Worm (Caenorhabditis elegans) whole organism, dauer: ENCODE results near the gene grl-9.

ENCODE experiments used
- unc-62 ChIP-seq: sonication (generic microtip); optimal IDR thresholded peaks from 2 replicates; lab custom pipeline; 2017; ENCODE audit warnings: missing biosample characterization, missing genetic modification reagents, missing genetic modification characterization

The grl-9 gene

DNA sequence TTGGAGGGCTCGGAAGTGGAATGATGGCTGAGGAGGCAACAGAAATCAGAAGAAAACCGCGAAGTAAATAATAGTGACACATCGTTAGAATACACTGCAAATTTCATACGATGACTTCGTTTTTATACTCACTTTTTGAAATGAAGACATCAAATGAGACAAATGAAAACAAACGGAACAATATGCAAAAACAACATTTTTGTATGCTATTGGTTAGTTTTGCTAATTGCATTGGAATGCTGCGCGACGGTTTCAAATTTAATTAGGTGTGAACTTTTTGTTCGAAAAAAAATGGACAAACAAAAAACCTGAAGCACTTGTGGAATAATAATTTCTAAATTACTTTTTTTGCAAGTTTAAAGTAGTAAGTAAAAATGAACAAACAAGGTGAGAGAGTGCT is 1.5 kb upstream of the grl-9 start, which contains the start of gene grl-8:
TSS of gene grl-8 (minus strand) at position 101 of the 400 bp plus-strand sequence.
- TF ChIP-seq unc-62 (GFP tag; lab: Kevin White, UChicago) = no peak

DNA sequence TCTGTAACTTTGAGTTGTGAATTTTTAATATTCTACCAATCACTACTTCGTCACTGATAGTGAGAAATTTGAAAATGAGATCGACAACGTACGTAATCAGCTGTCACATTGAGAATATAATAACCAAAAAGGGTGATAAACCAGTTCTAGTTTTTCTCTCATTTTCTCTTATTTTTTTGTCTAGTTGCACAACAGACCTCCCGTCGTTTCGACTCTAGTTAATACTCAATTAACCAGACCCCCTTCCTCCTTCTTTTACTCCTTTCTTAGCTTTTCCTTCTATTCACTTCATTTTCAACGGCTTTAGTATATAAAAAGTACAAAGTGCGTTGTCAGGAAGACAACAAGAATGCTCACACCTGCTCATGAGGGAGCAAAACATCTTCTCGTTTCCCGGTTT is 4.3 kb downstream of the grl-9 start, which contains the start of gene ZC487.1:
TSS of gene ZC487.1 (plus strand) at position 301 of the 400 bp plus-strand sequence.
- TF ChIP-seq unc-62 (GFP tag; lab: Kevin White, UChicago) = no peak

DNA sequence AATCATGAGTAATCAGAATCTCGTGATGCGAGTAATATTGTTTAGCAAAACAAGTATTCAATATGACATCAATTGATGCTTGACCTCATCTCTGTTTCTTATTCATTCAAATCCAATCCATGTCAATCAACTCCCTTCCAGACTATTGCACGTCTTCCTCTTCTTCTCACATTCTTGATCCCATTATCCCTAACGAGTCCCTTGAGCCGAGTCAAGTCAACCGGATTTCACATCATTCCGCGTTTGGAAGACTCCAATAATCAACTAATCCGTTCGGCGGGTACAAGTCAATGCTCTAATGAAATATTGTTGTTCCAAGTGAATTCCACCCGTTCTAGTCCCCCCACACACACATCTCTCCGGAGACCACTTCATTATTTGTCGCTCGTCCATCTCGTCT is 5.2 kb downstream of the grl-9 start:
- no peak for TF ChIP-seq unc-62 (GFP tag; lab: Kevin White, UChicago)

DNA sequence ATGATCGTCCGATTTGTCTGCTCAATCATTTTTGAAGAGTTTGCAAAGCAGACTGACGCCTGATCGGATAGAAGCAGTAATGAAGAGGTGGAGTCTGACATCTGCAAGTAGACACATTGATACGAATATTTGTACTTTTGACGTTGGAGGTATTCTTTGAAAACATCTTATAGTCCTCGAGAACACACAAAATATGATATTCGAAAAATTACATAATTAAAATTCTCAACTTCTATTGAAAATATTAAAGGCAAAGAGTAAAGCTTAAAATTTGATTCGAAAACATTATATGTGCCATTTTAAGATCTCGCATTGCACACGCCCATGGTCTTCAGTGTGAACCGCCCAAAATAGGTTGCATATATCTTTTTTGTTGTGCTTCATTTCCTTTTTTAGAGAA is 9.1 kb downstream of the grl-9 start, which contains the start of gene ZC487.2:
TSS of gene ZC487.2 (minus strand) at position 101 of the 400 bp plus-strand sequence.
- no peak for TF ChIP-seq unc-62 (GFP tag; lab: Kevin White, UChicago)

DNA sequence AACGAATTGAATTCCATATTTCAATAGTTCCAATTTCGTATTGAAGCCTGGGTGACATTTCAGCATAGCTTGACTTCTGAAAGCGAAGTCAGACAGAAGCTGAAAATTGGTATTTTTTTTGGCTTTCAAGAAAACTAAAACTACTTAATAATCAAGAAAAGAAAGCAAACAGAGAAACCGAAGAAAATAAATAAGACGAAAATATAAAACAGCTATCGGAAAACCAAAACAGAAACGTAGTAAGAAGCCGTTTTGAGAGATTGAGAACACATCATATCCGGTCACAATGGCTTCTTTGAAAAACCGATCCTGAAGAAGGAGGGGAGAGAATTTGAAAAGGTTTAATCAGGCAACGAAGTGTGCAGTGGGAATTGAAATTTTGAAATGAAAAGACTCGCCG is 13.3 kb downstream of the grl-9 start, which contains the start of gene srg-30:
TSS of gene srg-30 (minus strand) at position 101 of the 400 bp plus-strand sequence.
- TF ChIP-seq unc-62 (GFP tag; lab: Kevin White, UChicago) = no peak

DNA sequence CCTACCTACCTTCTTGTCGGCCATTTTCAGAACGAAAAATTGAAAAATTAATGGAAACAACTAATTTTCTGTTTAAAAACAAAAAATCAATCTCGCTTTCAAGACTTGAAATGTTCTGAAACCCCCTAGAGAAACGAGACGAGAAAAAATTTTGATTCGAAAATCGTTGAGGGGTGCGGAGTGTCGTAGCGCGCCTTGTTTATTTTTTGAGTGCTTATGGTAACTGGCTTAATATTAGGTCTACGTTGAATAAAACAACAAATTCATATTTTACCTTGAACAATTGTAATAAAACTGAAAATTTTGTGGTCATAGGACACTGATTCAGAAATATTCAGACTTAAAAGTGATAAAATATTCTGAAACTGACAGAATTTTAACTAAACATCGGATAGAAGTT is 21.0 kb downstream of the grl-9 start, which contains the start of gene sna-1:
TSS of gene sna-1 (minus strand) at position 218 of the 400 bp plus-strand sequence.
- no peak for TF ChIP-seq unc-62 (GFP tag; lab: Kevin White, UChicago)

DNA sequence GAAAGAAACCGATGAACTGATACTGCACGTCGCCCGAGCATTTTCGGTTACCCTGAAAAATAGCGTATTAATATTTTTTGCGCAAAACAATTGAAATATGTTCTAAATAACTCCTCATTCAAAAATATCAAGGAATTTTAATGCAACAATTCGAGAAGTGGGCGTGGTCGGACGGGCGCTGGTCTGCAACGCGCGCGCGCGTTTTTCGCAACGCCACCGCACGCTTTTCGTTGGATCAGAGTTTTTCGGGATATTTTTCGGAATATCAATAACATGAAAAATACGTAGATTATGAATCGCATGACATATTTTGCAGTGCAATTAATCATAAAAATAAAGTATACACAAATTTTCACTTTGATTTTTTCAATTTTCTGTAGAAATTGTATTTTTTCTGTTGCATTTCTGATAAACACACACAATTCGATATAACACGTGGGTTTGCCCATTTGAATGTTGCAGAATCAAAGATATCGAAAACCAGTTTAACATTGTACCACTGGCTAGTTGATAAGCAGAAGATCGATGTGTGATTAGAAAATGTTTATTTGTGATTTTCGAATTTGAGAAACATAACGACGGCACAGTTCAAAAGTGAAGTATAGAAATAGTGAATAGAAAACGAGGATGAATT is 22.3 kb downstream of the grl-9 start, which contains the start of gene dlst-1:
TSS of gene dlst-1 (minus strand) at position 52 of the 634 bp plus-strand sequence.
- no peak for TF ChIP-seq unc-62 (GFP tag; lab: Kevin White, UChicago)

DNA sequence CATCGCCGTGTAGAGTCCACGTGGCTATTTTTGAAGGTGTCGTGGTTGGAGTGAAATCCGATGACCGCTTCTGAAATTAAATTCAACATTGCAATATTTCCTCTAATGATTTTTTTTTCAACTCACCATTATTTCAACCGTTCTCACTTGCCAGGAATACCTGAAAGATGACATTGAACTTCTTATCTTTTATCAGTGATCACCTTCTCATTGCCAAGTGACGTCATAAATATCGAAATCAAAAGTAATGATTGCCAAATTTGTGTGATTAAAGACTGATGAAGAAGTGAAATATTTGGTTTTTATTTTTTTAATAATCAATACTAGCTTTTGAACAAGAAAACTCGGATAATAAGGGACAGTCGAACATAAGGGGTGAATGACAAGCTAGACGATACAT is 24.7 kb downstream of the grl-9 start, which contains the start of gene W02F12.4:
TSS of gene W02F12.4 (minus strand) at position 164 of the 400 bp plus-strand sequence.
- no peak for TF ChIP-seq unc-62 (GFP tag; lab: Kevin White, UChicago)

DNA sequence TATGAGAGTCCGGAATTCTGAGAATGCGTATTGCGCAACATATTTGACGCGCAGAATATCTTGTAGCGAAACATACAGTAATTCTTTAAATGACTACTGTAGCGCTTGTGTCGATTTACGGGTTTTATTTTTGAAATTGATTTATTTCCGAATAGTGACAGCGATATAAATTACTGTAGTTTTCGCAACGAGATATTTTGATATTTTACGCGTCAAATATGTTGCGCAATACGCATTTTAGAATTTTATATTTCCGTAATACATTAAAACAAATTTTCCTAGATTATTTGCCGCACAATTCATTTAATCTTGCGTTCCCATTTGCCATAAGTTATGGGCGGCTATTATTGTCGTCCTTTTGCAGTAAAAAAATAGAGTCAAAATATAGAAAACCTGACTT is 26.1 kb downstream of the grl-9 start:
- no peak for TF ChIP-seq unc-62 (GFP tag; lab: Kevin White, UChicago)

DNA sequence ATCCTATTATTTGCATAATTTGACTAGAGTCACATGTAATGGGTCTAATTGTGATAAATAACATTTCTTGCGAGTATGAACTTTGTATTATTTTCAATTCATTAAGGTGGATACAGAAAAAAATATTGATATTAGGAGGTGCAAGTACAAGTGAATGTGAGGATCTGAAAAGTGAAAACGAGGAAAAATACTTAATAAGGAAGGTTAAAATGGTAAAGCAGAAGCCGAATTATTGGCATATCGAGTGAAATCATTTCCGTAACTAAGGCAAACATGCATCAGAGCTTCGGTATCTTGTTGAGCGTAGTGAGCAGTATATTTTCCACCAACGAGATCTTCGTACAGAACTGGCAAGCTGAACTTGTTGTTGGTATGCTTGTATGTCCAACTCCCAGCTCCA is 27.0 kb downstream of the grl-9 start:
- no peak for TF ChIP-seq unc-62 (GFP tag; lab: Kevin White, UChicago)

DNA sequence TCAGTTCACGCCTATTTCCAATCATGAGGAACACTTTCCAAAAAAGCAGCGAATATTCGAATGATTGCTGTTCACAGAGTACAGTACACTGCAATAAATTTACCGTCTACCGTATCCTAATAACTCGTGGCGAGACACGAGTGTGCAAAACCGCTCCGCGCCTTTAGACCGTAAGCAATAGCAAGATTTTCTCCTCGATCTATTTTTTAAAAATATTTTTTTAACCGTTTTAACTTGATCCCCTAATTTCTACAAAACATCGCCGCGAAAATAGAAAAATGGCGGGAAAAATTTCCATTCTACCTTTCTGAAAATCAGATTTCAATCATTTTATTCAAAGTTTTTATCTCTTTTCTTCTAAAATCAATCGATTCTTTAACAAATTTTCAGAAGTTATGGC is 28.8 kb downstream of the grl-9 start, which contains the start of gene era-1:
TSS of gene era-1 (plus strand) at position 366 of the 400 bp plus-strand sequence.
- TF ChIP-seq unc-62 (GFP tag; lab: Kevin White, UChicago) = no peak

DNA sequence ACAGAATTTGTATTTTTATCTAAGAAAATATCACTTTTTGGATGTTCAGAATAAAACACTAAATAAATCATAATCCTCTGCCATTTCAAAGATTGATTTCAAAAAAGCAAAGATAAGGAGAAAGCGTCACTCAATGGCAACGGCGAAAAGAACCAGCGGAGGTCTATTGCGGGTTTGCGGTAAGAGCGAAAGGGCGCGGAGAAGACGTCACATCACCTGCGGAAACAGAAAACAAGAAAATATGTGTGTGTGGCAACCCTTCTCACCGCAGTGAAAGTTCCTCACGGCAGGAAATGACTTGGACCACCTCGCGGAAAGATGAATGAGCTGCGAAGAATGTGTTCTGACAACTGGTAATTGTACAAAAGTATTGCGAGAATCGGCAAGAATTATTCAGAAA is 31.7 kb downstream of the grl-9 start:
- no peak for TF ChIP-seq unc-62 (GFP tag; lab: Kevin White, UChicago)

DNA sequence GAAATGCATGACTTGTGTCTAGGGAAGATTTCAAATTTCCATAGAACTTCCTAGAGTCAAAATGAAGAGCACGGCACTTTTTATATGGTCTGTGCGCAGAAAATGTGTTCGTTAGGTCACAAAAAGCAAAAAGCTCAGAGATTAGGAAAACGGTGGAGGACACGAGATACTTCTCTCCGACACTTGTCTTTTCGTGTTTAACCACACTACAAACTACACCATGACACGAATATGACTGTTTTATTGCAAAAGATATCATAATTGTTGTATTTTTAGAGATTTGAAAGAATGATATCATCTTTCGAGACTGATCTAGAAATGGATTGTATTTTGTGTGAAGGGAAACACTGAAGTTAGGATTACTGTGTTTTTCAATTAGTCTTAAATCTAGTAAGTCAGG is 32.5 kb downstream of the grl-9 start:
- TF ChIP-seq unc-62 (GFP tag; lab: Kevin White, UChicago) = no peak

DNA sequence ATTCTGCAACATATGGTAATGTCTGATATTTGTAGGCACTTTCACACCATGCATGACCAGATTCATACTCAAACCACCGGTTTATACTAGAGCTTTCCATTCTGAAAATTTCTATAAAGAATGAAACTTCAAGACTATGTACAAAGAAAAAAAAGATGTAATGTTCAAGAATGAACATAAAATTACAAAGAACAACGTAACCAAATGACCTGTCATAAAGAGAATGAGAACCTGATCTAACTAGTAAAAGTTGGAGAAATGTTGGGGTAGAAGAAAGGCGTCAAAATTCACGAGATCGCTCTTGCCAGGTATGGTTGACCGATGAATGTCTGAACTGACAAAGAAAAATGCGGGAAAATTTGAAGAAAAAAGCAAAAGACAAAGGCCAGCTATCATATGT is 33.9 kb downstream of the grl-9 start, which contains the start of gene W02F12.2:
TSS of gene W02F12.2 (minus strand) at position 101 of the 400 bp plus-strand sequence.
- no peak for TF ChIP-seq unc-62 (GFP tag; lab: Kevin White, UChicago)

DNA sequence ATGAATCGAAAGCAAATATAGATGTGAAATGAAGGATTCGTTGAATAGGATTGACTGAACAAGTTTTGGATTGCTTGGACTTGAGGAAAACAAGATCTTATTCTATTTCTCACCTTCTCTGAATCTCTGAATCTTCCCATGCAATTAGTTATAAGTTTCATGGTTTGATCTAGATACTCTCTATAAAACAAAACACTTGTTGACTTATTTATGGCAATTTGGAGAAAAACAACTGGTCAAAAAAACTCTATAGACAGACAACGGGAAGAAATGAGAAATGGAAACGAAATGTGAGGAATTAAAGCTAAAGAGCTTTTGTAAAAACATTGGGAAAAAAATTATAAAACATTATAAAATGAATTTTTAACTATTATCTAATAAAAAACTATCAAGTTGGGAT is 36.8 kb downstream of the grl-9 start, which contains the start of gene W02F12.8:
TSS of gene W02F12.8 (minus strand) at position 101 of the 400 bp plus-strand sequence.
- no peak for TF ChIP-seq unc-62 (GFP tag; lab: Kevin White, UChicago)

DNA sequence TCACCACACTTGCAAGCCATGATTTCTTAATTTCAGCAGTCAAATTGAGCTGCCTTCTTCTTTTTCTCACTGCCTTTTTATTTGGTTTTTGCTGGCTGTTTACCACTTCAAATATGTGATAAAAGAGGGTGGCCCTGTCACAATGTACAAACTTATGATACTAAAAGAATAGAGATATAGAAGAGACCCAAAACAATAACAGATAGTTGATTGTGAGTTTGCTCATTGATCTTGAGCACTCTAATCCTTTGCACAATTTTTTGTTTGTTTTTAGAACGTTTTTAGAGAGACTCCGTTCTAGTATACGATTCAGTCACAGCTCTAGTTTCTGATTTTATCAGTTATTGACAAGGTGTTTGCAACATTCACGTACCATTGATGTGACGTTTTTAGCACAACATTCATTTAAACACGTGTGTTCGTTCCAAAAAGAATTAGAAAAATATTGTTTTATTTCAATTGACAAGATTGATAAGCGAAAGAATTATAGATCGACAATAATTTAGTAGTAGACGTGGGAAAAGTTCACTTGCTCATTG is 39.6 kb downstream of the grl-9 start, which contains the start of gene mtl-1:
TSS of gene mtl-1 (minus strand) at position 51 of the 539 bp plus-strand sequence.
- no peak for TF ChIP-seq unc-62 (GFP tag; lab: Kevin White, UChicago)
